Worm (Caenorhabditis elegans): Measurements from ENCODE around the gene col-156.
"Not testable (repeated sequence)": the region's sequence is repeated elsewhere in the genome, so short reads cannot be mapped to it uniquely, and the experiment has no call there.

Gene col-156

DNA sequence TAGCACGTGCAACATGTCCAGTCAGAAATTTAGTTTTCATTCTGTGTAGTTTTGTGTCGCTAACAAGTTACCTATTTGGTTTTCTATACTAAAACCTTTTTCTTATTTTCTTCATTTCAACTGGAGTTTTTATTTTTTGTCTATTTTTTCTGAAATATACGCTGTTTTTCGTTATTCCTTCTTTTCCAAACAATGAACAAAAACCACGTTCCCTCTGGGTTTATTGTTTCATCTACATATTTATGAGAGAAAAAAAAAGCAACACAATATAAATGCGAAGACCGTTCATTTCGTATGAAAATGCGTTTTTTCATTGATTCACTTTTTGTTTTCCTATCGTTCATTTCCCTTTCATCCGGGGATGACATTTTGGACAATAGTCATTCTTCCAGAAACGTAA is 29.2 kb upstream of the col-156 start, which contains the start of gene T11F9.22:
T11F9.22 (plus strand) TSS at position 301 of the 400 bp plus-strand sequence.
- TF ChIP-seq unc-55 (GFP tag; optimal IDR thresholded peaks at IDR 0.05) = no peak
- TF ChIP-seq nhr-23 (tag; optimal IDR thresholded peaks at IDR 0.05) = no peak
- no peak for TF ChIP-seq blmp-1 (tag; optimal IDR thresholded peaks at IDR 0.05; ENCODE audit: insufficient read depth)
- TF ChIP-seq fos-1 (tag; optimal IDR thresholded peaks at IDR 0.05) = no peak
- no peak for TF ChIP-seq unc-39 (tag; optimal IDR thresholded peaks at IDR 0.05)
- TF ChIP-seq nhr-129 (tag; optimal IDR thresholded peaks at IDR 0.05) = no peak
- no peak for TF ChIP-seq mab-5 (tag; optimal IDR thresholded peaks at IDR 0.05)
- no peak for TF ChIP-seq nhr-237 (tag; optimal IDR thresholded peaks at IDR 0.05)
- TF ChIP-seq ZK546.5 (tag; optimal IDR thresholded peaks at IDR 0.05) = no peak
- no peak for TF ChIP-seq nhr-77 (tag; optimal IDR thresholded peaks at IDR 0.05)
- no peak for TF ChIP-seq nhr-12 (tag; optimal IDR thresholded peaks at IDR 0.05)
- TF ChIP-seq crh-2 (tag; optimal IDR thresholded peaks at IDR 0.05) = no peak
- TF ChIP-seq ceh-16 (tag; optimal IDR thresholded peaks at IDR 0.05) = no peak
- TF ChIP-seq ama-1 (optimal IDR thresholded peaks at IDR 0.05) = no peak
- TF ChIP-seq lsy-2 (tag; optimal IDR thresholded peaks at IDR 0.05) = no peak
- TF ChIP-seq skn-1 (tag; optimal IDR thresholded peaks at IDR 0.05) = no peak

DNA sequence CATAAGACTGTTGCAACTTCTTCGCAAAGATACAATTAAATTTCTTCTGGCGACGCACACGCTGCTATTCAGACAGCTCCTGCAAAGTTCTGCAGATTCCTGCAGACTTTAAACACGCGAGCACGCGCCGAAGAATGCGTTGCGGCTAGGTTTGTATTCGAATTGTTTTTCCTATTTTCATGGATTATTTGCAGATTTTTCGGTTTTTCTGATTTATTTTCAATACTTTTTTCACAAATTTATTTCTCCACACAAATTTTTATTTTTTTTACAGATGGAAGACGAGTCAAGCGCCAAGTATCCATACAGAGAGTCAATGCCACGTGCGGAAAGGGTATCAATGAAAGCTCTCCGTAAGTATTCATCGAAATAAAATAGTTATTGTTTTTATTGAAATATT is 25.5 kb upstream of the col-156 start, which contains the start of gene T11F9.7:
T11F9.7 (plus strand) TSS at position 301 of the 400 bp plus-strand sequence.
- not testable (repeated sequence) for TF ChIP-seq ceh-82, elt-1, crh-2 (tag; optimal IDR thresholded peaks at IDR 0.05)

ce11 chrV:11474399-11474798 is 24.2 kb upstream of the col-156 start, which contains the start of gene nas-22:
TSS of gene nas-22 (plus strand) at chrV:11474699.
- TF ChIP-seq unc-55 (GFP tag; optimal IDR thresholded peaks at IDR 0.05) (no peak), lin-13 (GFP tag; optimal IDR thresholded peaks at IDR 0.05) (no peak), nhr-23 (tag; optimal IDR thresholded peaks at IDR 0.05) (no peak), unc-39 (tag; optimal IDR thresholded peaks at IDR 0.05) (no peak), nhr-12 (tag; optimal IDR thresholded peaks at IDR 0.05) (no peak), dmd-4 (tag; optimal IDR thresholded peaks at IDR 0.05) (no peak), fos-1 (tag; optimal IDR thresholded peaks at IDR 0.05) (no peak), elt-3 (tag; optimal IDR thresholded peaks at IDR 0.05) (no peak)

DNA sequence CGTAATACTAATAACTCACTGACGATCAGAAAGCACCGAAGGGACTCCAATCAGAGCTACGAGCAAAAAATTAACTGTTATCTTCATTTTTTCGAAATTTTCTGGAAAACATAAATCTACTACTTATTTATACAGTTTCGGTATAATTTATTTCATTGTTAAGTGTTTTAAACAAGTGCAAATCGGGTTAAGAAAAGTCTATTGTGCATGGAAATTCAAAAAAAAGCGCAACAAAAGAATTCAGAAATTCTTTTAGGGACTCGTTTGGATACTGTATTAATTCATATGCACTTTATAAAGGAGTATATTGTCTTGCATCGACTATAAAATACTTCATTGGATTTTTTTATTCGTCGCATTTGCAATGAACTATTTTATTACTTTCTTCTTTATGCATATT is 22.1 kb upstream of the col-156 start, which contains the start of the genes nas-20 and nas-21:
nas-20 (minus strand) TSS at position 101 of the 400 bp plus-strand sequence.
nas-21 (plus strand) TSS at position 356 of the 400 bp plus-strand sequence.
- TF ChIP-seq ztf-11 (tag; optimal IDR thresholded peaks at IDR 0.05) (no peak), nhr-12 (tag; optimal IDR thresholded peaks at IDR 0.05) (no peak), nhr-11 (tag; optimal IDR thresholded peaks at IDR 0.05) (no peak), nhr-129 (tag; optimal IDR thresholded peaks at IDR 0.05) (no peak)

DNA sequence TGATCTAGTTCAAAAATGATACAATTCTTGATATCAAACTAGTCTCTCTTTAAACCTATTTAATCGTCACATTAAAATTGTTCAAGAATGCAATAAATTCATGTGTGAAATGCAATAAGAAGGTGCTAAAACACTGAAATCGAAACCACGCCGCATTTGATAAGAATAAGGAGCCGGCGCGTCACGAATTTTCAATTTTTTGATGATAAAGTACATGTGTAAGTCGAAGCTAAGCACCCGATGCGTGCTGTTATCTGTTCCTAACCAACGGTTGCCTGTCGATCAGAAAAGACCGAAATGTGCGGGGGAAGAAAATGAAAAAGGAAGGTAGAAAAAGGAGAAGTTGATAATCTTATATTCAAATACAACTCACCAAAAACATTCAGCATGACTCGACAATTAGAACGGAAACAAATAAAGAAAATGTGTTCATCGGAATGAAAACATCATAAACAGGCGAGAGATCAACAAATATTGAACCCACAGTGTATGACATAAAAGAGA is 20.1 kb upstream of the col-156 start, which contains the start of gene aat-6:
aat-6 (minus strand) TSS at position 454 of the 504 bp plus-strand sequence.
- TF ChIP-seq crh-2 (tag; optimal IDR thresholded peaks at IDR 0.05) = peak; percentile 21
- no peak for TF ChIP-seq gmeb-1 (tag; optimal IDR thresholded peaks at IDR 0.05)
- TF ChIP-seq fos-1 (tag; optimal IDR thresholded peaks at IDR 0.05) = peak; percentile 82
- no peak for TF ChIP-seq blmp-1 (tag; optimal IDR thresholded peaks at IDR 0.05; ENCODE audit: insufficient read depth)
- peak; percentile 54 for TF ChIP-seq sma-9 (GFP tag; optimal IDR thresholded peaks at IDR 0.05)
- no peak for TF ChIP-seq sma-9 (tag; optimal IDR thresholded peaks at IDR 0.05)
- TF ChIP-seq ztf-1 (GFP tag; conservative IDR thresholded peaks at IDR 0.05) = no peak
- TF ChIP-seq ZK546.5 (tag; optimal IDR thresholded peaks at IDR 0.05) = no peak
- no peak for TF ChIP-seq F13H6.1 (tag; optimal IDR thresholded peaks at IDR 0.05)
- no peak for TF ChIP-seq lin-39 (tag; optimal IDR thresholded peaks at IDR 0.05)

DNA sequence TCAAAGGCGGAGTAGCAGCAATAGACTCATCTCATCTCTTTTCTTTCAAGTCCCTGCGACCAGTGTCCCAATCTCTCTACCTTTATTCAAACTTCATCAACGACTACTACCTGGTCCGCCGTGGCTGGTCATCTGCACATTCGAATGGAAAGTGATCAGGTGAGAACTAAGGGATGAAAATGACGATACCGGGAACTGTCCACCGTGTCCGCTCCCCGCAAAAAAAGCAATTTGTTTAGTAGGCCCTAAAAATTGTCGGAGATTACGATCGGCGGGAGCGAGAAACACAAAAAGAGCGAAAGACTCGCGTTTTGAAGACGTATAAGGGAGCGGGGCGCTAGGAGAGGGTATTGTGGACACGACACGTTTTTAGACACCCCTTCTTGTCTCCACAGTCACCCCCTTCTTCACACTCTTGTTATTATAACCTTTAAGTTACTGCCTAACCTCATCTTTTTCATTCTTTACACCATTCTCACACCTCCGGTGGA is 12.9 kb upstream of the col-156 start, which contains the start of gene zipt-16:
zipt-16 (plus strand) TSS at position 51 of the 491 bp plus-strand sequence.
- TF ChIP-seq ztf-1 (GFP tag; conservative IDR thresholded peaks at IDR 0.05) = 0 out of 2 replicates have a peak, but pooled peaks have one; percentile 60
- no peak for TF ChIP-seq snpc-4 (tag; optimal IDR thresholded peaks at IDR 0.05)

Data from whole organism, L2 larva.